Fruit fly (Drosophila melanogaster) whole organism, embryonic: ENCODE results near the gene brn.
A peak's percentile ranks its signal among the peaks of the same experiment; 100 is the strongest.

Source experiments
- Atf6 ChIP-seq: fragments of 200-800 bp; sonication (Bioruptor generic); IDR thresholded peaks from 2 replicates; pipeline ENCODE4 v1.3.6; 2022; ENCODE audit warnings: missing biosample characterization, missing genetic modification characterization
- BEAF-32 ChIP-seq: fragments of 200-800 bp; sonication (Bioruptor generic); optimal IDR thresholded peaks from 3 replicates; lab custom pipeline; 2017; ENCODE audit warnings: missing biosample characterization, missing genetic modification characterization, mild to moderate bottlenecking, moderate library complexity, missing genetic modification reagents
- CG12659 ChIP-seq: fragments of 200-800 bp; sonication (Bioruptor generic); optimal IDR thresholded peaks from 3 replicates; lab custom pipeline; 2017; ENCODE audit warnings: mild to moderate bottlenecking, missing biosample characterization, missing genetic modification reagents, missing genetic modification characterization
- CG14710 ChIP-seq: fragments of 200-800 bp; sonication (Bioruptor generic); optimal IDR thresholded peaks from 3 replicates; lab custom pipeline; 2019; ENCODE audit warnings: missing biosample characterization, mild to moderate bottlenecking, missing genetic modification characterization, moderate library complexity
- CG15514 ChIP-seq: fragments of 200-800 bp; sonication (Bioruptor generic); optimal IDR thresholded peaks from 3 replicates; lab custom pipeline; 2017; ENCODE audit warnings: missing biosample characterization, missing genetic modification characterization, mild to moderate bottlenecking, moderate library complexity, missing genetic modification reagents
- CG1603 ChIP-seq: fragments of 200-800 bp; sonication (Bioruptor generic); optimal IDR thresholded peaks from 2 replicates; lab custom pipeline; 2019; ENCODE audit warnings: missing biosample characterization, mild to moderate bottlenecking, missing genetic modification characterization, moderate library complexity
- CG16813 ChIP-seq: fragments of 200-800 bp; sonication (Bioruptor generic); IDR thresholded peaks from 3 replicates; pipeline ENCODE4 v1.3.6; 2022; ENCODE audit warnings: missing biosample characterization, missing genetic modification characterization; ENCODE audit not compliant: partially characterized antibody
- CG17568 ChIP-seq: fragments of 200-800 bp; sonication (Bioruptor generic); optimal IDR thresholded peaks from 2 replicates; lab custom pipeline; 2018; ENCODE audit warnings: missing biosample characterization, mild to moderate bottlenecking, missing genetic modification characterization, moderate library complexity
- CG17829 ChIP-seq: fragments of 200-800 bp; optimal IDR thresholded peaks from 2 replicates; lab custom pipeline; 2019; ENCODE audit warnings: missing biosample characterization, mild to moderate bottlenecking, missing genetic modification characterization, moderate library complexity
- CG18262 ChIP-seq: fragments of 200-800 bp; optimal IDR thresholded peaks from 3 replicates; lab custom pipeline; 2019; ENCODE audit warnings: missing biosample characterization, mild to moderate bottlenecking, missing genetic modification characterization, moderate library complexity
- CG18599 ChIP-seq: fragments of 200-800 bp; sonication (Bioruptor generic); optimal IDR thresholded peaks from 3 replicates; lab custom pipeline; 2017; ENCODE audit warnings: missing biosample characterization, missing genetic modification characterization, mild to moderate bottlenecking, moderate library complexity, missing genetic modification reagents
- CG2202 ChIP-seq: fragments of 200-800 bp; sonication (Bioruptor generic); optimal IDR thresholded peaks from 2 replicates; lab custom pipeline; 2018; ENCODE audit warnings: missing biosample characterization, mild to moderate bottlenecking, missing genetic modification characterization
- CG32532 ChIP-seq: fragments of 200-800 bp; sonication (Bioruptor generic); IDR thresholded peaks from 2 replicates; pipeline ENCODE4 v1.3.6; 2022; ENCODE audit warnings: missing biosample characterization, missing genetic modification characterization
- CG34376 ChIP-seq: fragments of 200-800 bp; sonication (Bioruptor generic); optimal IDR thresholded peaks from 2 replicates; lab custom pipeline; 2018; ENCODE audit warnings: missing biosample characterization, mild to moderate bottlenecking, missing genetic modification characterization
- CG3847 ChIP-seq: fragments of 200-800 bp; sonication (Bioruptor generic); IDR thresholded peaks from 2 replicates; pipeline ENCODE4 v1.3.6; 2022; ENCODE audit warnings: missing biosample characterization, missing genetic modification characterization
- CG4424 ChIP-seq: fragments of 200-800 bp; sonication (Bioruptor generic); optimal IDR thresholded peaks from 3 replicates; lab custom pipeline; 2016; ENCODE audit warnings: missing biosample characterization, missing genetic modification characterization
- CG7357 ChIP-seq: fragments of 200-800 bp; sonication (Bioruptor generic); IDR thresholded peaks from 3 replicates; pipeline ENCODE4 v1.3.6; 2022; ENCODE audit warnings: missing biosample characterization, missing genetic modification characterization
- CG7372 ChIP-seq: fragments of 200-800 bp; sonication (Bioruptor generic); IDR thresholded peaks from 2 replicates; pipeline ENCODE4 v1.3.6; 2022; ENCODE audit warnings: missing biosample characterization, missing genetic modification characterization
- CG7556 ChIP-seq: fragments of 200-800 bp; sonication (Bioruptor generic); optimal IDR thresholded peaks from 2 replicates; lab custom pipeline; 2017; ENCODE audit warnings: missing biosample characterization, mild to moderate bottlenecking, missing genetic modification characterization
- CG8924 ChIP-seq: fragments of 200-800 bp; optimal IDR thresholded peaks from 3 replicates; lab custom pipeline; 2019; ENCODE audit warnings: missing biosample characterization, mild to moderate bottlenecking, missing genetic modification characterization, moderate library complexity
- CG9727 ChIP-seq: fragments of 200-800 bp; sonication (Bioruptor generic); optimal IDR thresholded peaks from 3 replicates; lab custom pipeline; 2017; ENCODE audit warnings: missing biosample characterization, mild to moderate bottlenecking, missing genetic modification characterization
- CG9932 ChIP-seq: fragments of 200-800 bp; sonication (Bioruptor generic); IDR thresholded peaks from 2 replicates; pipeline ENCODE4 v1.3.6; 2022; ENCODE audit warnings: missing biosample characterization, missing genetic modification characterization
- Camta ChIP-seq: fragments of 200-800 bp; sonication (Bioruptor generic); optimal IDR thresholded peaks from 2 replicates; lab custom pipeline; 2016; ENCODE audit warnings: missing biosample characterization, missing genetic modification characterization
- Dfd ChIP-seq, 2 experiments: fragments of >200 bp; optimal IDR thresholded peaks; 2 replicates each; lab custom pipeline; 2017; ENCODE audit warnings: missing biosample characterization in 2 of 2, missing genetic modification characterization in 2 of 2
- ERR ChIP-seq: fragments of 200-800 bp; sonication (Bioruptor generic); optimal IDR thresholded peaks from 2 replicates; lab custom pipeline; 2016; ENCODE audit warnings: missing biosample characterization, missing genetic modification characterization
- Gug ChIP-seq: fragments of 200-800 bp; sonication (Bioruptor generic); IDR thresholded peaks from 4 replicates; pipeline ENCODE4 v1.3.6; 2022; ENCODE audit warnings: missing biosample characterization, missing genetic modification characterization
- H15 ChIP-seq: fragments of 200-800 bp; sonication (Bioruptor generic); IDR thresholded peaks from 3 replicates; pipeline ENCODE4 v1.3.6; 2022; ENCODE audit warnings: missing biosample characterization, missing genetic modification characterization
- H2.0 ChIP-seq: fragments of 200-800 bp; sonication (Bioruptor generic); IDR thresholded peaks from 2 replicates; pipeline ENCODE4 v1.3.6; 2022; ENCODE audit warnings: missing biosample characterization, missing genetic modification characterization
- Hmr ChIP-seq: fragments of 200-800 bp; sonication (Bioruptor generic); optimal IDR thresholded peaks from 3 replicates; lab custom pipeline; 2017; ENCODE audit warnings: mild to moderate bottlenecking, missing biosample characterization, missing genetic modification reagents, missing genetic modification characterization
- Hr51 ChIP-seq, 2 experiments: fragments of 200-800 bp; sonication (Bioruptor generic); optimal IDR thresholded peaks; 2 replicates in 1 of 2; 3 replicates in 1 of 2; lab custom pipeline; 2016 to 2018; ENCODE audit warnings: missing biosample characterization in 2 of 2, missing genetic modification characterization in 2 of 2, mild to moderate bottlenecking in 1 of 2, moderate library complexity in 1 of 2
- Hr78 ChIP-seq, 2 experiments: fragments of 200-800 bp in 1 of 2; fragments of >200 bp in 1 of 2; sonication (Bioruptor generic) in 1 of 2; optimal IDR thresholded peaks; 2 replicates each; lab custom pipeline; 2017 to 2019; ENCODE audit warnings: missing biosample characterization in 2 of 2, missing genetic modification characterization in 2 of 2, mild to moderate bottlenecking in 1 of 2, moderate library complexity in 1 of 2
- Hsf ChIP-seq: fragments of 200-800 bp; sonication (Bioruptor generic); optimal IDR thresholded peaks from 3 replicates; lab custom pipeline; 2016; ENCODE audit warnings: missing biosample characterization, missing genetic modification characterization
- Myb ChIP-seq: fragments of 200-800 bp; sonication (Bioruptor generic); optimal IDR thresholded peaks from 2 replicates; lab custom pipeline; 2016; ENCODE audit warnings: missing biosample characterization, missing genetic modification characterization
- Sry-β ChIP-seq: fragments of 200-800 bp; sonication (Bioruptor generic); optimal IDR thresholded peaks from 2 replicates; lab custom pipeline; 2018; ENCODE audit warnings: missing biosample characterization, mild to moderate bottlenecking, missing genetic modification characterization, moderate library complexity
- Xbp1 ChIP-seq: fragments of 200-800 bp; sonication (Bioruptor generic); optimal IDR thresholded peaks from 3 replicates; lab custom pipeline; 2016; ENCODE audit warnings: missing biosample characterization, mild to moderate bottlenecking, missing genetic modification characterization
- bab2 ChIP-seq: fragments of 200-800 bp; sonication (Bioruptor generic); optimal IDR thresholded peaks from 2 replicates; lab custom pipeline; 2016; ENCODE audit warnings: missing biosample characterization, missing genetic modification characterization
- crol ChIP-seq: fragments of 200-800 bp; sonication (Bioruptor generic); IDR thresholded peaks from 2 replicates; pipeline ENCODE4 v1.3.6; 2022; ENCODE audit warnings: missing biosample characterization, missing genetic modification characterization
- ewg ChIP-seq: fragments of 200-800 bp; sonication (Bioruptor generic); optimal IDR thresholded peaks from 3 replicates; lab custom pipeline; 2017; ENCODE audit warnings: mild to moderate bottlenecking, missing biosample characterization, missing genetic modification reagents, missing genetic modification characterization
- exex ChIP-seq: fragments of 200-800 bp; sonication (Bioruptor generic); optimal IDR thresholded peaks from 4 replicates; lab custom pipeline; 2018; ENCODE audit warnings: missing biosample characterization, mild to moderate bottlenecking, missing genetic modification characterization, moderate library complexity
- fu2 ChIP-seq: fragments of 200-800 bp; sonication (Bioruptor generic); optimal IDR thresholded peaks from 2 replicates; lab custom pipeline; 2016; ENCODE audit warnings: missing biosample characterization, missing genetic modification characterization
- gfzf ChIP-seq: fragments of 200-800 bp; sonication (Bioruptor generic); optimal IDR thresholded peaks from 2 replicates; lab custom pipeline; 2016; ENCODE audit warnings: missing biosample characterization, mild to moderate bottlenecking, missing genetic modification characterization, moderate library complexity
- grn ChIP-seq: fragments of 200-800 bp; sonication (Bioruptor generic); optimal IDR thresholded peaks from 3 replicates; lab custom pipeline; 2017; ENCODE audit warnings: missing biosample characterization, missing genetic modification characterization
- insv ChIP-seq, 2 experiments: fragments of 200-800 bp; sonication (Bioruptor generic); optimal IDR thresholded peaks; 3 replicates each; lab custom pipeline; 2016 to 2018; ENCODE audit warnings: missing biosample characterization in 2 of 2, missing genetic modification characterization in 2 of 2
- pb ChIP-seq: fragments of 200-800 bp; sonication (Bioruptor generic); optimal IDR thresholded peaks from 3 replicates; lab custom pipeline; 2016; ENCODE audit warnings: missing biosample characterization, missing genetic modification characterization
- shn ChIP-seq: fragments of 200-800 bp; sonication (Bioruptor generic); optimal IDR thresholded peaks from 3 replicates; lab custom pipeline; 2016; ENCODE audit warnings: missing biosample characterization, missing genetic modification characterization
- sob ChIP-seq: fragments of 200-800 bp; sonication (Bioruptor generic); IDR thresholded peaks from 2 replicates; pipeline ENCODE4 v1.3.6; 2022; ENCODE audit warnings: missing biosample characterization, missing genetic modification characterization
- tap ChIP-seq: fragments of 200-800 bp; optimal IDR thresholded peaks from 3 replicates; lab custom pipeline; 2019; ENCODE audit warnings: missing biosample characterization, mild to moderate bottlenecking, missing genetic modification characterization, moderate library complexity
- zfh2 ChIP-seq: fragments of 200-800 bp; sonication (Bioruptor generic); optimal IDR thresholded peaks from 2 replicates; lab custom pipeline; 2016; ENCODE audit warnings: missing biosample characterization, missing genetic modification characterization

The brn gene

DNA sequence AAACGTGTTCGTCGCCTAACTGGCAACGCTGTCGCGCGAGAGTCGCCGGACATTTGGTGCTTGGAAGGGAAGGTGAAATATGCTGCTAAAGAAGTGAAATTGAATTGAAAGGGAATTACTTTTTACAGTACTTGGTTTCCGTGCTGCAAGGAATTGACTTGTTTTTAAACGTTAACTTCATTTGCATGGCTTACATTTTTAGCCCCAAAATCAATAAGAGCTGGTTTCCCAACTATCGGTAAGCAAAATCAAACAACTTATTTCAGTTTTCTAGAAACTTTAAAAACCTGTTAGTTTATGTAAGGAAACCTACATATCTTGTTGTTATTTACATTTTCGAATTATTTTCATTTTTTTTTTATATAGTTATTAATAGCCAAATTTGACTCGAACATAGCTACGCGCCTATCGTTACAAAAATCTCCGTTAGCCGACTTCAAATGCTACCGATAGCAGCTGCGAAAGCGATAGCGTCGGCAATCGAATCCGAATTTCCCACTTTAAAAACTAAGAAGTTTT lies 9.6 kb downstream of the brn start, which contains the start of the genes dgt4 and Nsun2 (continued):
- TF ChIP-seq CG12659 (peak; percentile 32), H2.0 (GFP tag; lab: Robert Waterston, UW) (no peak), CG9932 (GFP tag; lab: Robert Waterston, UW) (peak; percentile 40; the same call in 1 of the 2 replicates), CG2202 (tag; lab: Kevin White, UChicago) (no peak), CG9727 (GFP tag; lab: Kevin White, UChicago) (peak; percentile 18), CG18262 (peak; percentile 0), Hmr (no peak), pb (GFP tag; lab: Kevin White, UChicago) (no peak), insv (GFP tag; optimal IDR thresholded peaks at IDR 0.05; lab: Kevin White, UChicago) (no peak), ERR (GFP tag; lab: Kevin White, UChicago) (no peak), Dfd (GFP tag; optimal IDR thresholded peaks at IDR 0.05; lab: Kevin White, UChicago) (no peak), CG32532 (no peak), CG16813 (peak; percentile 55; the same call in 1 of the 3 replicates), CG4424 (peak; percentile 25), CG17829 (tag; lab: Kevin White, UChicago) (no peak), CG7372 (no peak), CG7556 (GFP tag; lab: Kevin White, UChicago) (no peak), Camta (peak; percentile 4), crol (GFP tag; lab: Robert Waterston, UW) (no peak), CG7357 (GFP tag; lab: Robert Waterston, UW) (no peak), H15 (GFP tag; lab: Robert Waterston, UW) (no peak), tap (tag; lab: Kevin White, UChicago) (no peak)

dm6 chrX:4116834-4117736 lies 12.9 kb downstream of the brn start, which contains the start of the genes tyf and Tip60:
Gene tyf (plus strand): TSS chrX:4117020.
Gene Tip60 (minus strand): TSS chrX:4117487.
- peak; percentile 53 for TF ChIP-seq CG9932 (GFP tag; lab: Robert Waterston, UW)
- TF ChIP-seq CG14710: peak; percentile 42
- TF ChIP-seq gfzf (GFP tag; lab: Kevin White, UChicago): peak; percentile 46
- TF ChIP-seq CG3847 (GFP tag; lab: Robert Waterston, UW): peak; percentile 53
- TF ChIP-seq shn (GFP tag; lab: Kevin White, UChicago): peak; percentile 20
- TF ChIP-seq Hr78 (GFP tag; optimal IDR thresholded peaks at IDR 0.05; lab: Kevin White, UChicago): peak in 1 of 2 experiments; percentile 29
- peak; percentile 41; the same call in 1 of the 2 replicates for TF ChIP-seq sob
- peak; percentile 32 for TF ChIP-seq CG8924 (tag; lab: Kevin White, UChicago)
- peak; percentile 68 for TF ChIP-seq exex (tag; lab: Kevin White, UChicago)
- no peak for TF ChIP-seq fu2
- peak; percentile 34 for TF ChIP-seq CG18599
- TF ChIP-seq Atf6 (GFP tag; lab: Robert Waterston, UW): peak; percentile 27; the same call in 1 of the 2 replicates
- TF ChIP-seq Hsf (GFP tag; lab: Kevin White, UChicago): peak; percentile 2
- TF ChIP-seq Hr51 (GFP tag; optimal IDR thresholded peaks at IDR 0.05; lab: Kevin White, UChicago): no peak
- TF ChIP-seq CG1603 (tag; lab: Kevin White, UChicago): peak; percentile 51
- peak; percentile 65 for TF ChIP-seq BEAF-32 (GFP tag; lab: Kevin White, UChicago)
- TF ChIP-seq bab2 (GFP tag; lab: Kevin White, UChicago): peak; percentile 17
- TF ChIP-seq grn (GFP tag; lab: Kevin White, UChicago): no peak
- peak; percentile 47 for TF ChIP-seq zfh2
- TF ChIP-seq ewg: peak; percentile 29
- TF ChIP-seq CG17568: no peak
- peak; percentile 62 for TF ChIP-seq Myb (GFP tag; lab: Kevin White, UChicago)
- peak; percentile 20 for TF ChIP-seq CG34376
- TF ChIP-seq Sry-β (GFP tag; lab: Kevin White, UChicago): peak; percentile 69
- TF ChIP-seq Gug (GFP tag; lab: Robert Waterston, UW): peak; percentile 34; the same call in 1 of the 4 replicates
- TF ChIP-seq CG15514 (GFP tag; lab: Kevin White, UChicago): peak; percentile 45
- TF ChIP-seq Xbp1 (GFP tag; lab: Kevin White, UChicago): peak; percentile 28
